Worm (Caenorhabditis elegans) whole organism, early embryonic: ENCODE measurements around the gene glr-8.

ENCODE experiments used
- B0310.2 ChIP-seq: sonication (generic microtip); optimal IDR thresholded peaks from 2 replicates; lab custom pipeline; 2016; ENCODE audit warnings: mild to moderate bottlenecking, missing genetic modification characterization, missing compliant biosample characterization
- F13C5.2 ChIP-seq: sonication (generic microtip); optimal IDR thresholded peaks from 2 replicates; lab custom pipeline; 2017; ENCODE audit warnings: mild to moderate bottlenecking, missing genetic modification characterization, inconsistent platforms, missing compliant biosample characterization
- ama-1 ChIP-seq: fragments of 150-350 bp; optimal IDR thresholded peaks from 2 replicates; lab custom pipeline; 2014
- ceh-13 ChIP-seq: fragments of 200-800 bp; sonication (Bioruptor generic); optimal IDR thresholded peaks from 2 replicates; lab custom pipeline; 2018; ENCODE audit warnings: mild to moderate bottlenecking, missing genetic modification characterization, missing compliant biosample characterization
- ets-7 ChIP-seq: sonication (generic microtip); optimal IDR thresholded peaks from 2 replicates; lab custom pipeline; 2016; ENCODE audit warnings: missing genotype, missing genetic modification characterization, missing compliant biosample characterization
- flt-1 ChIP-seq: fragments of 200-800 bp; sonication (Bioruptor generic); IDR thresholded peaks from 2 replicates; pipeline ENCODE4 v1.3.6; 2022; ENCODE audit warnings: missing genetic modification characterization, missing compliant biosample characterization
- hmbx-1 ChIP-seq: sonication (generic microtip); optimal IDR thresholded peaks from 2 replicates; lab custom pipeline; 2016; ENCODE audit warnings: mild to moderate bottlenecking, missing genetic modification characterization, missing compliant biosample characterization
- hmg-4 ChIP-seq: fragments of 200-800 bp; sonication (Bioruptor generic); optimal IDR thresholded peaks from 2 replicates; lab custom pipeline; 2018; ENCODE audit warnings: mild to moderate bottlenecking, missing genetic modification characterization, missing compliant biosample characterization
- pes-1 ChIP-seq: fragments of 200-800 bp; sonication (Bioruptor generic); IDR thresholded peaks from 2 replicates; pipeline ENCODE4 v1.3.6; 2022; ENCODE audit warnings: missing genetic modification reagents, missing genetic modification characterization, missing compliant biosample characterization
- scrt-1 ChIP-seq: fragments of 200-800 bp; sonication (Bioruptor generic); IDR thresholded peaks from 2 replicates; pipeline ENCODE4 v1.3.6; 2022; ENCODE audit warnings: missing genetic modification characterization, missing compliant biosample characterization
- sea-1 ChIP-seq: fragments of 200-800 bp; sonication (Bioruptor generic); conservative IDR thresholded peaks from 2 replicates; pipeline ENCODE4 v1.3.6; 2022; ENCODE audit warnings: missing genetic modification characterization, missing compliant biosample characterization
- tbx-11 ChIP-seq: fragments of 200-800 bp; sonication (Bioruptor generic); IDR thresholded peaks from 2 replicates; pipeline ENCODE4 v1.3.6; 2022; ENCODE audit warnings: missing genetic modification characterization, missing compliant biosample characterization
- tbx-37 ChIP-seq: fragments of 200-800 bp; sonication (Bioruptor generic); conservative IDR thresholded peaks from 2 replicates; pipeline ENCODE4 v1.3.6; 2022; ENCODE audit warnings: missing genetic modification reagents, missing genetic modification characterization, missing compliant biosample characterization
- tra-4 ChIP-seq: sonication (generic microtip); optimal IDR thresholded peaks from 2 replicates; lab custom pipeline; 2017; ENCODE audit warnings: missing genetic modification characterization, missing compliant biosample characterization

DNA sequence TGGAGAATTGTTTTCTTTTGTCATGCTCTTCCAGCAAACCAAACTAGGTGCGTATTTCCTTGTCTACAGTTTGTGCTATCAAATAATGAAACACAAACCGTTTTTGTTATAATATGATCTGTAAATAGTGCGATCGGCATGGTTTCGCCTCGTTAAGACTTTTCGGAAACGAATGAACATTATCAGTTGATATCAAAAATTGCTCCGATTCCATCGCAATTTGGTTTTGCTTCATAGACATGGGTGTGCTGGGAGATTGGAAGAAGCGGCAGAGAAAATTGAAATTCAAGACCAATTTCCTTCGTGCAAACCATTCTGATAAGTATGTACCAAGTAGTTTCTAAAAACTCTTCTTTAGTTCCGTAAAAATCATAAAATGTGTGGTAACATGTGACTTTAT lies 32.3 kb downstream of the glr-8 start:
- TF ChIP-seq tra-4 (tag; lab: Kevin White, UChicago): no peak
- no peak for TF ChIP-seq sea-1 (GFP tag; lab: Robert Waterston, UW)
- no peak for TF ChIP-seq pes-1 (GFP tag; lab: Robert Waterston, UW)
- TF ChIP-seq B0310.2: no peak
- no peak for TF ChIP-seq ama-1 (lab: Kevin White, UChicago)
- TF ChIP-seq F13C5.2: no peak
- TF ChIP-seq tbx-37 (GFP tag; lab: Robert Waterston, UW): no peak
- no peak for TF ChIP-seq flt-1 (GFP tag; lab: Robert Waterston, UW)
- no peak for TF ChIP-seq scrt-1 (GFP tag; lab: Robert Waterston, UW)
- no peak for TF ChIP-seq ets-7 (tag; lab: Kevin White, UChicago)
- TF ChIP-seq ceh-13 (GFP tag; lab: Kevin White, UChicago): no peak
- no peak for TF ChIP-seq hmbx-1 (tag; lab: Kevin White, UChicago)
- no peak for TF ChIP-seq tbx-11 (GFP tag; lab: Robert Waterston, UW)
- TF ChIP-seq hmg-4 (GFP tag; lab: Kevin White, UChicago): no peak
